Worm (Caenorhabditis elegans): Measurements from ENCODE around the gene msh-5.

Gene msh-5

ce11 chrIV:13154391-13155283, at the start of gene msh-5, which contains the start of gene crld-1:
TSS of gene msh-5 (plus strand) at chrIV:13155233.
TSS of gene crld-1 (minus strand) at chrIV:13154441.
- TF ChIP-seq unc-62 (GFP tag; optimal IDR thresholded peaks at IDR 0.05) = no peak

- no peak for TF ChIP-seq unc-62 (GFP tag; optimal IDR thresholded peaks at IDR 0.05)
These were observed 47.7 kb upstream of the msh-5 start, which contains the start of gene B0564.2 for ce11 chrIV:13107359-13107758. TSS of gene B0564.2 (plus strand) at chrIV:13107659.

ce11 chrIV:13108430-13108829, 46.6 kb upstream of the msh-5 start:
- TF ChIP-seq unc-62 (GFP tag; optimal IDR thresholded peaks at IDR 0.05) = no peak

- TF ChIP-seq unc-62 (GFP tag; optimal IDR thresholded peaks at IDR 0.05) = no peak
These were observed 45.3 kb upstream of the msh-5 start, which contains the start of gene best-1 for ce11 chrIV:13109751-13110150. TSS of gene best-1 (minus strand) at chrIV:13109779.

- no peak for TF ChIP-seq unc-62 (GFP tag; optimal IDR thresholded peaks at IDR 0.05)
These were observed 44.2 kb upstream of the msh-5 start for ce11 chrIV:13110876-13111275.

- TF ChIP-seq unc-62 (GFP tag; optimal IDR thresholded peaks at IDR 0.05) = no peak
These were observed 42.1 kb upstream of the msh-5 start, which contains the start of gene best-2 for ce11 chrIV:13112982-13113381. TSS of gene best-2 (minus strand) at chrIV:13113082.

- no peak for TF ChIP-seq unc-62 (GFP tag; optimal IDR thresholded peaks at IDR 0.05)
These were observed 38.4 kb upstream of the msh-5 start for ce11 chrIV:13116679-13117078.

ce11 chrIV:13118794-13119193, 36.2 kb upstream of the msh-5 start, which contains the start of gene unc-30:
TSS of gene unc-30 (plus strand) at chrIV:13118977.
- TF ChIP-seq unc-62 (GFP tag; optimal IDR thresholded peaks at IDR 0.05) = no peak

- TF ChIP-seq unc-62 (GFP tag; optimal IDR thresholded peaks at IDR 0.05) = no peak
These were observed 33.6 kb upstream of the msh-5 start for ce11 chrIV:13121396-13121795.

- no peak for TF ChIP-seq unc-62 (GFP tag; optimal IDR thresholded peaks at IDR 0.05)
These were observed 29.0 kb upstream of the msh-5 start for ce11 chrIV:13125999-13126398.

ce11 chrIV:13127720-13128119, 27.3 kb upstream of the msh-5 start:
- no peak for TF ChIP-seq unc-62 (GFP tag; optimal IDR thresholded peaks at IDR 0.05)

ce11 chrIV:13142254-13142653, 12.8 kb upstream of the msh-5 start, which contains the start of gene spe-43:
TSS of gene spe-43 (minus strand) at chrIV:13142354.
- TF ChIP-seq unc-62 (GFP tag; optimal IDR thresholded peaks at IDR 0.05) = no peak

- TF ChIP-seq unc-62 (GFP tag; optimal IDR thresholded peaks at IDR 0.05) = no peak
These were observed 5.8 kb upstream of the msh-5 start, which contains the start of gene nlp-79 for ce11 chrIV:13149276-13149675. TSS of gene nlp-79 (plus strand) at chrIV:13149576.

ce11 chrIV:13165181-13165580, 10.1 kb downstream of the msh-5 start, which contains the start of gene scl-14:
TSS of gene scl-14 (plus strand) at chrIV:13165481.
- no peak for TF ChIP-seq unc-62 (GFP tag; optimal IDR thresholded peaks at IDR 0.05)

ce11 chrIV:13167534-13167933, 12.5 kb downstream of the msh-5 start:
- TF ChIP-seq unc-62 (GFP tag; optimal IDR thresholded peaks at IDR 0.05) = no peak

- no peak for TF ChIP-seq unc-62 (GFP tag; optimal IDR thresholded peaks at IDR 0.05)
These were observed 15.2 kb downstream of the msh-5 start, which contains the start of gene nas-14 for ce11 chrIV:13170241-13170640. TSS of gene nas-14 (plus strand) at chrIV:13170541.

ce11 chrIV:13173359-13173758, 18.3 kb downstream of the msh-5 start:
- no peak for TF ChIP-seq unc-62 (GFP tag; optimal IDR thresholded peaks at IDR 0.05)
